Worm (Caenorhabditis elegans) whole organism, L4/young adult: ENCODE data around the gene pals-16.

ENCODE experiments used
- W03F9.2 ChIP-seq: fragments of 150-350 bp; optimal IDR thresholded peaks from 2 replicates; lab custom pipeline; 2014; ENCODE audit warnings: missing biosample characterization, missing genetic modification characterization
- him-1 ChIP-seq: sonication (generic microtip); optimal IDR thresholded peaks from 2 replicates; lab custom pipeline; 2016; ENCODE audit warnings: missing genotype, missing genetic modification reagents, missing genetic modification characterization, missing compliant biosample characterization

DNA sequence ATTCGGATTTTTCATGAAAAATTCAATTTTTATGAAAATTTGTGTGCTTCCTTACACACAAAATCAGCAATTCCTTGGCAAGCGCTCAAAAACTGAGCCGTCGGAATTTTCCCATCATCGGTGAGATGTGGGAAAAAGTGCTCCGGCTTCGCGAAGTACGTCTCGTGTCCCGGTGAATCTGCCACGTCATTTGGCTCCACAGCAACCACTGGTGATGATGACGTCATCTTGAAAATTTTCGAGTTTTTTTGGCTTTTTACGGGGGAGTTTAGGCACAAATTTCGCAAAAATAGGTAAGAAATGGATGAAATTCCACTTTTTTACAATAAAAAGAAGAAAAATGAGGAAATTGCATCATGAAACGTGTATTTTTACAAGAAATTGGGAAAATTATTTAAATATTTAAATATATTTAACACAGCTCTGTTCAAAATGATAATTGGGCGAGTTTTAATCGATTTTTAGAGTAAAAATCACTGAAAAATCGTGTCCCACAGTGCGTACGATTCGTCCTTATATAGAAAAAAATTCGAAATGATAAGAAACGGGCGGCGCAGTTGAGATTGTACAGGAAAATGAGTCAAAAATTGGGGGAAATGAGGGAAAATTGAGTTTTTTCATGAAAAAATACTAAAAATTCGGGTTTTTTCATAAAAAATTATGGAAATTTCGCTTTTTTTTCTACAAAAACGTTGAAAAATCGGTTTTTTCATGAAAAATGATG lies 14.3 kb downstream of the pals-16 start, which contains the start of gene Y82E9BR.14:
- TF ChIP-seq W03F9.2 (tag; lab: Kevin White, UChicago) (no peak), him-1 (no peak)
